Fruit fly (Drosophila melanogaster): ENCODE data around the gene Nin.

The Nin gene

dm6 chr2L:5256036-5256846, 22.1 kb downstream of the Nin start (continued):
- peak; percentile 26 to 54 for TF ChIP-seq ss (GFP tag; optimal IDR thresholded peaks at IDR 0.05)
- TF ChIP-seq lz (GFP tag; optimal IDR thresholded peaks at IDR 0.05): peak; percentile 84
- TF ChIP-seq CG8119 (GFP tag; IDR thresholded peaks at IDR 0.05): peak; percentile 44; the same call in 1 of the 3 replicates
- TF ChIP-seq pdm3 (GFP tag; optimal IDR thresholded peaks at IDR 0.05): peak; percentile 72
- no peak for TF ChIP-seq Hr38 (GFP tag; optimal IDR thresholded peaks at IDR 0.05)
- peak; percentile 54 for TF ChIP-seq CG11762 (GFP tag; optimal IDR thresholded peaks at IDR 0.05; ENCODE audit: insufficient read depth)
- TF ChIP-seq Blimp-1 (GFP tag; optimal IDR thresholded peaks at IDR 0.05): peak; percentile 25
- TF ChIP-seq CG6854 (GFP tag; optimal IDR thresholded peaks at IDR 0.05): peak; percentile 59
- TF ChIP-seq CG11902 (GFP tag; optimal IDR thresholded peaks at IDR 0.05): peak; percentile 56
- peak; percentile 83 for TF ChIP-seq cyc (GFP tag; optimal IDR thresholded peaks at IDR 0.05)
- peak; percentile 89 for TF ChIP-seq Met (GFP tag; optimal IDR thresholded peaks at IDR 0.05)
- TF ChIP-seq esn (GFP tag; optimal IDR thresholded peaks at IDR 0.05): peak; percentile 88
- peak; percentile 78 for TF ChIP-seq acj6 (GFP tag; optimal IDR thresholded peaks at IDR 0.05)
- no peak for TF ChIP-seq CG16779 (tag; optimal IDR thresholded peaks at IDR 0.05)
- peak; percentile 12 for TF ChIP-seq CG9139 (GFP tag; optimal IDR thresholded peaks at IDR 0.05)
- TF ChIP-seq CG31627 (GFP tag; optimal IDR thresholded peaks at IDR 0.05): peak; percentile 83
- TF ChIP-seq Eip75B (GFP tag; optimal IDR thresholded peaks at IDR 0.05): peak; percentile 53
- TF ChIP-seq CG6808 (GFP tag; optimal IDR thresholded peaks at IDR 0.05): peak; percentile 49
- peak; percentile 55 for TF ChIP-seq dsx (GFP tag; optimal IDR thresholded peaks at IDR 0.05; ENCODE audit: poor library complexity, severe bottlenecking)
- no peak for TF ChIP-seq CG6276 (GFP tag; optimal IDR thresholded peaks at IDR 0.05)
- peak; percentile 39 for TF ChIP-seq CG3032 (tag; optimal IDR thresholded peaks at IDR 0.05)
- peak; percentile 84 for TF ChIP-seq Eip93F (GFP tag; optimal IDR thresholded peaks at IDR 0.05)
- peak; percentile 44 for TF ChIP-seq spab (GFP tag; optimal IDR thresholded peaks at IDR 0.05)
- TF ChIP-seq Lpt (GFP tag; optimal IDR thresholded peaks at IDR 0.05): no peak
- TF ChIP-seq OdsH (GFP tag; optimal IDR thresholded peaks at IDR 0.05): peak; percentile 68
- TF ChIP-seq Hr4 (GFP tag; optimal IDR thresholded peaks at IDR 0.05): peak; percentile 51
- TF ChIP-seq Sox14 (GFP tag; optimal IDR thresholded peaks at IDR 0.05): peak; percentile 79
- TF ChIP-seq net (GFP tag; optimal IDR thresholded peaks at IDR 0.05): peak; percentile 56
- peak; percentile 88 for TF ChIP-seq Eip78C (GFP tag)
- TF ChIP-seq CG8319 (GFP tag; optimal IDR thresholded peaks at IDR 0.05): peak; percentile 30
- TF ChIP-seq CG6163 (GFP tag; IDR thresholded peaks at IDR 0.05): peak; percentile 80
- TF ChIP-seq CG8632 (GFP tag; optimal IDR thresholded peaks at IDR 0.05): peak; percentile 64
- TF ChIP-seq Ets21C (GFP tag; optimal IDR thresholded peaks at IDR 0.05): peak; percentile 63
- no peak; the same call in 1 of the 2 replicates for TF ChIP-seq CG11294 (GFP tag; IDR thresholded peaks at IDR 0.05)
- TF ChIP-seq svp (GFP tag): peak; percentile 98
- TF ChIP-seq Sox15 (GFP tag; optimal IDR thresholded peaks at IDR 0.05): peak; percentile 54
- peak; percentile 81 for TF ChIP-seq Smox (GFP tag; optimal IDR thresholded peaks at IDR 0.05)
- peak; percentile 26 for TF ChIP-seq CG32006 (GFP tag; optimal IDR thresholded peaks at IDR 0.05)
- peak; percentile 63 for TF ChIP-seq achi (GFP tag; optimal IDR thresholded peaks at IDR 0.05)
- peak; percentile 4 to 32 for TF ChIP-seq salr (GFP tag; optimal IDR thresholded peaks at IDR 0.05)
- TF ChIP-seq topi (GFP tag; optimal IDR thresholded peaks at IDR 0.05): peak; percentile 84

Data from whole organism, prepupa.